Fruit fly (Drosophila melanogaster) whole organism, embryonic: ENCODE measurements around the gene CG43672.
A peak's percentile ranks its signal among the peaks of the same experiment; 100 is the strongest.

Experiments used
- Bdp1 ChIP-seq: fragments of 200-800 bp; sonication (Bioruptor generic); optimal IDR thresholded peaks from 3 replicates; lab custom pipeline; 2016; ENCODE audit warnings: missing biosample characterization, missing genetic modification characterization
- BtbVII ChIP-seq: fragments of 200-800 bp; sonication (Bioruptor generic); optimal IDR thresholded peaks from 3 replicates; lab custom pipeline; 2017; ENCODE audit warnings: missing biosample characterization, mild to moderate bottlenecking, missing genetic modification characterization
- CG11085 ChIP-seq: fragments of 200-800 bp; sonication (Bioruptor generic); IDR thresholded peaks from 2 replicates; pipeline ENCODE4 v1.3.6; 2022; ENCODE audit warnings: missing biosample characterization, missing genetic modification characterization
- CG12942 ChIP-seq: fragments of 200-800 bp; sonication (Bioruptor generic); optimal IDR thresholded peaks from 3 replicates; lab custom pipeline; 2016; ENCODE audit warnings: missing biosample characterization, missing genetic modification characterization
- CG13424 ChIP-seq: fragments of 200-800 bp; sonication (Bioruptor generic); optimal IDR thresholded peaks from 2 replicates; lab custom pipeline; 2019; ENCODE audit warnings: missing biosample characterization, mild to moderate bottlenecking, missing genetic modification characterization, moderate library complexity
- CG13624 ChIP-seq: fragments of 200-800 bp; sonication (Bioruptor generic); optimal IDR thresholded peaks from 2 replicates; lab custom pipeline; 2016; ENCODE audit warnings: missing biosample characterization, missing genetic modification characterization
- CG14860 ChIP-seq: fragments of 200-800 bp; sonication (Bioruptor generic); IDR thresholded peaks from 3 replicates; pipeline ENCODE4 v1.3.6; 2022; ENCODE audit warnings: missing biosample characterization, missing genetic modification characterization; ENCODE audit not compliant: partially characterized antibody
- CG14965 ChIP-seq: fragments of 200-800 bp; sonication (Bioruptor generic); optimal IDR thresholded peaks from 2 replicates; lab custom pipeline; 2016; ENCODE audit warnings: missing biosample characterization, missing genetic modification characterization, borderline replicate concordance
- CG16813 ChIP-seq: fragments of 200-800 bp; sonication (Bioruptor generic); IDR thresholded peaks from 3 replicates; pipeline ENCODE4 v1.3.6; 2022; ENCODE audit warnings: missing biosample characterization, missing genetic modification characterization; ENCODE audit not compliant: partially characterized antibody
- CG2129 ChIP-seq: fragments of 200-800 bp; sonication (Bioruptor generic); IDR thresholded peaks from 2 replicates; pipeline ENCODE4 v1.3.6; 2022; ENCODE audit warnings: missing biosample characterization, missing genetic modification characterization; ENCODE audit not compliant: partially characterized antibody
- CG2202 ChIP-seq: fragments of 200-800 bp; sonication (Bioruptor generic); optimal IDR thresholded peaks from 2 replicates; lab custom pipeline; 2018; ENCODE audit warnings: missing biosample characterization, mild to moderate bottlenecking, missing genetic modification characterization
- CG32532 ChIP-seq: fragments of 200-800 bp; sonication (Bioruptor generic); IDR thresholded peaks from 2 replicates; pipeline ENCODE4 v1.3.6; 2022; ENCODE audit warnings: missing biosample characterization, missing genetic modification characterization
- CG33213 ChIP-seq: fragments of 200-800 bp; sonication (Bioruptor generic); optimal IDR thresholded peaks from 3 replicates; lab custom pipeline; 2016; ENCODE audit warnings: missing biosample characterization, missing genetic modification characterization
- CG3726 ChIP-seq: fragments of 200-800 bp; sonication (Bioruptor generic); IDR thresholded peaks from 3 replicates; pipeline ENCODE4, ENCODE4 v1.3.6; 2022; ENCODE audit warnings: missing biosample characterization, missing genetic modification characterization
- CG4328 ChIP-seq: fragments of 200-800 bp; sonication (Bioruptor generic); optimal IDR thresholded peaks from 3 replicates; lab custom pipeline; 2017; ENCODE audit warnings: missing biosample characterization, missing genetic modification reagents, missing genetic modification characterization
- CG4360 ChIP-seq: fragments of 200-800 bp; sonication (Bioruptor generic); IDR thresholded peaks from 2 replicates; pipeline ENCODE4 v1.3.6; 2022; ENCODE audit warnings: missing biosample characterization, missing genetic modification characterization
- CG4617 ChIP-seq: fragments of 200-800 bp; sonication (Bioruptor generic); optimal IDR thresholded peaks from 3 replicates; lab custom pipeline; 2016; ENCODE audit warnings: missing biosample characterization, missing genetic modification characterization, borderline replicate concordance
- CG4730 ChIP-seq: fragments of 200-800 bp; sonication (Bioruptor generic); IDR thresholded peaks from 2 replicates; pipeline ENCODE4 v1.3.6; 2022; ENCODE audit warnings: missing biosample characterization, missing genetic modification characterization
- CG6272 ChIP-seq: fragments of 200-800 bp; sonication (Bioruptor generic); IDR thresholded peaks from 2 replicates; pipeline ENCODE4 v1.3.6; 2022; ENCODE audit warnings: missing biosample characterization, missing genetic modification characterization
- CG7357 ChIP-seq: fragments of 200-800 bp; sonication (Bioruptor generic); IDR thresholded peaks from 3 replicates; pipeline ENCODE4 v1.3.6; 2022; ENCODE audit warnings: missing biosample characterization, missing genetic modification characterization
- CG7928 ChIP-seq: fragments of 200-800 bp; sonication (Bioruptor generic); optimal IDR thresholded peaks from 2 replicates; lab custom pipeline; 2017; ENCODE audit warnings: missing biosample characterization, mild to moderate bottlenecking, missing genetic modification characterization
- CG8089 ChIP-seq: fragments of 200-800 bp; sonication (Bioruptor generic); optimal IDR thresholded peaks from 3 replicates; lab custom pipeline; 2016; ENCODE audit warnings: missing biosample characterization, missing genetic modification characterization
- CG8388 ChIP-seq: fragments of 200-800 bp; sonication (Bioruptor generic); optimal IDR thresholded peaks from 2 replicates; lab custom pipeline; 2019; ENCODE audit warnings: missing biosample characterization, mild to moderate bottlenecking, missing genetic modification characterization, moderate library complexity
- CG8924 ChIP-seq: fragments of 200-800 bp; optimal IDR thresholded peaks from 3 replicates; lab custom pipeline; 2019; ENCODE audit warnings: missing biosample characterization, mild to moderate bottlenecking, missing genetic modification characterization, moderate library complexity
- Eip74EF ChIP-seq, 2 experiments: fragments of 200-800 bp in 1 of 2; fragments of >200 bp in 1 of 2; sonication (Bioruptor generic) in 1 of 2; optimal IDR thresholded peaks; 2 replicates each; lab custom pipeline; 2017 to 2019; ENCODE audit warnings: missing biosample characterization in 2 of 2, missing genetic modification characterization in 2 of 2, mild to moderate bottlenecking in 1 of 2, moderate library complexity in 1 of 2
- H15 ChIP-seq: fragments of 200-800 bp; sonication (Bioruptor generic); IDR thresholded peaks from 3 replicates; pipeline ENCODE4 v1.3.6; 2022; ENCODE audit warnings: missing biosample characterization, missing genetic modification characterization
- HHEX ChIP-seq: fragments of 200-800 bp; sonication (Bioruptor generic); optimal IDR thresholded peaks from 3 replicates; lab custom pipeline; 2017; ENCODE audit warnings: missing biosample characterization, mild to moderate bottlenecking, missing genetic modification characterization, missing genetic modification reagents
- Hand ChIP-seq: fragments of 200-800 bp; sonication (Bioruptor generic); optimal IDR thresholded peaks from 2 replicates; lab custom pipeline; 2017; ENCODE audit warnings: mild to moderate bottlenecking, missing biosample characterization, missing genetic modification reagents, missing genetic modification characterization
- Meics ChIP-seq: fragments of 200-800 bp; sonication (Bioruptor generic); optimal IDR thresholded peaks from 2 replicates; lab custom pipeline; 2017; ENCODE audit warnings: missing biosample characterization, mild to moderate bottlenecking, missing genetic modification characterization
- Sry-δ ChIP-seq: fragments of 200-800 bp; sonication (Bioruptor generic); optimal IDR thresholded peaks from 2 replicates; lab custom pipeline; 2016; ENCODE audit warnings: missing biosample characterization, missing genetic modification characterization
- TFAM ChIP-seq: fragments of 200-800 bp; sonication (Bioruptor generic); optimal IDR thresholded peaks from 2 replicates; lab custom pipeline; 2017; ENCODE audit warnings: missing biosample characterization, missing genetic modification characterization, inconsistent platforms
- bab2 ChIP-seq: fragments of 200-800 bp; sonication (Bioruptor generic); optimal IDR thresholded peaks from 2 replicates; lab custom pipeline; 2016; ENCODE audit warnings: missing biosample characterization, missing genetic modification characterization
- bbx ChIP-seq: fragments of 200-800 bp; sonication (Bioruptor generic); IDR thresholded peaks from 2 replicates; pipeline ENCODE4 v1.3.6; 2022; ENCODE audit warnings: missing biosample characterization, missing genetic modification characterization; ENCODE audit not compliant: partially characterized antibody
- chinmo ChIP-seq: fragments of 200-800 bp; sonication (Bioruptor generic); IDR thresholded peaks from 4 replicates; pipeline ENCODE4 v1.3.6; 2022; ENCODE audit warnings: missing biosample characterization, missing genetic modification characterization; ENCODE audit not compliant: partially characterized antibody
- dpn ChIP-seq, 2 experiments: fragments of 200-800 bp; sonication (Bioruptor generic); optimal IDR thresholded peaks; 3 replicates each; lab custom pipeline; 2016; ENCODE audit warnings: missing biosample characterization in 2 of 2, missing genetic modification characterization in 2 of 2
- ewg ChIP-seq: fragments of 200-800 bp; sonication (Bioruptor generic); optimal IDR thresholded peaks from 3 replicates; lab custom pipeline; 2017; ENCODE audit warnings: mild to moderate bottlenecking, missing biosample characterization, missing genetic modification reagents, missing genetic modification characterization
- fd3F ChIP-seq: fragments of 200-800 bp; sonication (Bioruptor generic); optimal IDR thresholded peaks from 2 replicates; lab custom pipeline; 2018; ENCODE audit warnings: missing biosample characterization, mild to moderate bottlenecking, missing genetic modification characterization, moderate library complexity
- fu2 ChIP-seq: fragments of 200-800 bp; sonication (Bioruptor generic); optimal IDR thresholded peaks from 2 replicates; lab custom pipeline; 2016; ENCODE audit warnings: missing biosample characterization, missing genetic modification characterization
- gt ChIP-seq: fragments of 200-800 bp; sonication (Bioruptor generic); IDR thresholded peaks from 2 replicates; pipeline ENCODE4 v1.3.6; 2022; ENCODE audit warnings: missing biosample characterization, missing genetic modification characterization
- jigr1 ChIP-seq: fragments of 200-800 bp; sonication (Bioruptor generic); IDR thresholded peaks from 3 replicates; pipeline ENCODE4 v1.3.6; 2022; ENCODE audit warnings: missing biosample characterization, missing genetic modification characterization
- lmd ChIP-seq: fragments of 200-800 bp; sonication (Bioruptor generic); IDR thresholded peaks from 2 replicates; pipeline ENCODE4 v1.3.6; 2022; ENCODE audit warnings: missing biosample characterization, missing genetic modification characterization
- pum ChIP-seq: fragments of 200-800 bp; sonication (Bioruptor generic); optimal IDR thresholded peaks from 2 replicates; lab custom pipeline; 2016; ENCODE audit warnings: missing biosample characterization, missing genetic modification characterization
- schlank ChIP-seq: fragments of 200-800 bp; sonication (Bioruptor generic); optimal IDR thresholded peaks from 2 replicates; lab custom pipeline; 2018; ENCODE audit warnings: missing biosample characterization, mild to moderate bottlenecking, missing genetic modification characterization
- sens ChIP-seq: fragments of 200-800 bp; sonication (Bioruptor generic); peaks from one replicate; lab custom pipeline; 2016; ENCODE audit warnings: missing biosample characterization, missing genetic modification characterization
- so ChIP-seq: fragments of 200-800 bp; sonication (Bioruptor generic); IDR thresholded peaks from 3 replicates; pipeline ENCODE4 v1.3.6; 2022; ENCODE audit warnings: missing biosample characterization, missing genetic modification characterization
- sug ChIP-seq: fragments of 200-800 bp; optimal IDR thresholded peaks from 2 replicates; lab custom pipeline; 2019; ENCODE audit warnings: missing biosample characterization, mild to moderate bottlenecking, missing genetic modification characterization, moderate library complexity
- tin ChIP-seq: fragments of 200-800 bp; sonication (Bioruptor generic); optimal IDR thresholded peaks from 3 replicates; lab custom pipeline; 2016; ENCODE audit warnings: missing biosample characterization, missing genetic modification characterization
- unc-4 ChIP-seq: fragments of 200-800 bp; sonication (Bioruptor generic); IDR thresholded peaks from 2 replicates; pipeline ENCODE4 v1.3.6; 2022; ENCODE audit warnings: missing biosample characterization, missing genetic modification characterization; ENCODE audit not compliant: partially characterized antibody
- vvl ChIP-seq: fragments of 200-800 bp; sonication (Bioruptor generic); IDR thresholded peaks from 2 replicates; pipeline ENCODE4 v1.3.6; 2022; ENCODE audit warnings: missing biosample characterization, missing genetic modification characterization
- zen2 ChIP-seq: fragments of 200-800 bp; sonication (Bioruptor generic); IDR thresholded peaks from 3 replicates; pipeline ENCODE4 v1.3.6; 2022; ENCODE audit warnings: missing biosample characterization, missing genetic modification characterization; ENCODE audit not compliant: partially characterized antibody

The CG43672 gene

dm6 chrX:15740288-15740726, 32.5 kb upstream of the CG43672 start (continued):
- no peak for TF ChIP-seq CG8089 (GFP tag; lab: Kevin White, UChicago)
- TF ChIP-seq CG11085 (GFP tag; lab: Robert Waterston, UW), result peak; percentile 74
- peak; percentile 54 for TF ChIP-seq sug (tag; lab: Kevin White, UChicago)
- TF ChIP-seq H15 (GFP tag; lab: Robert Waterston, UW), result 0 out of 3 replicates have a peak, but pooled peaks have one; percentile 44
- TF ChIP-seq CG32532 (GFP tag; lab: Robert Waterston, UW), result peak; percentile 89
- no peak for TF ChIP-seq CG4617 (GFP tag; lab: Kevin White, UChicago)
- 0 out of 3 replicates have a peak, but pooled peaks have one; percentile 13 for TF ChIP-seq CG3726
- TF ChIP-seq CG7357 (GFP tag; lab: Robert Waterston, UW), result peak; percentile 26; the same call in 1 of the 3 replicates
- TF ChIP-seq CG2202 (tag; lab: Kevin White, UChicago), result no peak
- TF ChIP-seq ewg (GFP tag; lab: Kevin White, UChicago), result peak; percentile 33
- peak; percentile 54 to 65 for TF ChIP-seq dpn (GFP tag; optimal IDR thresholded peaks at IDR 0.05; lab: Kevin White, UChicago)
- TF ChIP-seq CG4730 (GFP tag; lab: Robert Waterston, UW), result peak; percentile 53; the same call in 1 of the 2 replicates
- no peak for TF ChIP-seq CG4360
- peak; percentile 40 for TF ChIP-seq CG13624 (GFP tag; lab: Kevin White, UChicago)
- TF ChIP-seq Eip74EF (GFP tag; optimal IDR thresholded peaks at IDR 0.05; lab: Kevin White, UChicago), result peak in 1 of 2 experiments; percentile 43
- TF ChIP-seq CG6272 (GFP tag; lab: Robert Waterston, UW), result peak; percentile 9; the same call in 1 of the 2 replicates
- TF ChIP-seq HHEX, result peak; percentile 80
- peak; percentile 77 for TF ChIP-seq CG13424 (tag; lab: Kevin White, UChicago)
- TF ChIP-seq Meics (GFP tag; lab: Kevin White, UChicago), result peak; percentile 85
- TF ChIP-seq CG12942 (GFP tag; lab: Kevin White, UChicago), result peak; percentile 30
- peak; percentile 76 for TF ChIP-seq Hand (GFP tag; lab: Kevin White, UChicago)
- TF ChIP-seq fu2 (GFP tag; lab: Kevin White, UChicago), result peak; percentile 37
- no peak for TF ChIP-seq zen2 (GFP tag; lab: Robert Waterston, UW)
- TF ChIP-seq unc-4 (GFP tag; lab: Robert Waterston, UW), result no peak
- peak; percentile 58 for TF ChIP-seq CG4328 (GFP tag; lab: Kevin White, UChicago)
- TF ChIP-seq TFAM (GFP tag; lab: Kevin White, UChicago), result no peak
- TF ChIP-seq sens (GFP tag; lab: Kevin White, UChicago), result peak; percentile 91
- peak; percentile 15 for TF ChIP-seq CG7928 (GFP tag; lab: Kevin White, UChicago)
- TF ChIP-seq Sry-δ (GFP tag; lab: Kevin White, UChicago), result peak; percentile 12
- peak; percentile 57 for TF ChIP-seq CG8924 (tag; lab: Kevin White, UChicago)
- TF ChIP-seq gt, result no peak
- TF ChIP-seq pum, result peak; percentile 35
- no peak for TF ChIP-seq CG14965 (GFP tag; lab: Kevin White, UChicago)
- TF ChIP-seq CG8388 (GFP tag; lab: Kevin White, UChicago), result peak; percentile 50
- TF ChIP-seq so (GFP tag; lab: Robert Waterston, UW), result 0 out of 3 replicates have a peak, but pooled peaks have one; percentile 31
- TF ChIP-seq bbx (GFP tag; lab: Robert Waterston, UW), result no peak
- TF ChIP-seq Bdp1 (GFP tag; lab: Kevin White, UChicago), result no peak
- peak; percentile 48 for TF ChIP-seq BtbVII (GFP tag; lab: Kevin White, UChicago)
- peak; percentile 60 for TF ChIP-seq fd3F (GFP tag; lab: Kevin White, UChicago)
- peak; percentile 49 for TF ChIP-seq tin (GFP tag; lab: Kevin White, UChicago)
- no peak for TF ChIP-seq CG14860 (GFP tag; lab: Robert Waterston, UW)
- peak; percentile 28 for TF ChIP-seq CG33213 (GFP tag; lab: Kevin White, UChicago)
- TF ChIP-seq bab2 (GFP tag; lab: Kevin White, UChicago), result peak; percentile 56
- no peak for TF ChIP-seq chinmo (GFP tag; lab: Robert Waterston, UW)
- peak; percentile 71; the same call in 1 of the 2 replicates for TF ChIP-seq lmd (GFP tag; lab: Robert Waterston, UW)
- no peak for TF ChIP-seq jigr1 (GFP tag; lab: Robert Waterston, UW)
- TF ChIP-seq schlank (tag; lab: Kevin White, UChicago), result peak; percentile 79
- no peak for TF ChIP-seq CG2129 (GFP tag; lab: Robert Waterston, UW)
- TF ChIP-seq vvl (GFP tag; lab: Robert Waterston, UW), result peak; percentile 84
- no peak for TF ChIP-seq CG16813
